Fruit fly (Drosophila melanogaster) whole organism, wandering third instar larva: ENCODE data around the gene tal-3A.

Experiments
- Abd-B ChIP-seq: fragments of >200 bp; optimal IDR thresholded peaks from 2 replicates; lab custom pipeline; 2017; ENCODE audit warnings: missing biosample characterization, missing genetic modification characterization
- CG32264 ChIP-seq: fragments of 200-800 bp; sonication (Bioruptor generic); optimal IDR thresholded peaks from 2 replicates; lab custom pipeline; 2016; ENCODE audit warnings: missing biosample characterization, missing genetic modification characterization
- CG9705 ChIP-seq: fragments of 200-800 bp; sonication (Bioruptor generic); optimal IDR thresholded peaks from 2 replicates; lab custom pipeline; 2018; ENCODE audit warnings: missing biosample characterization, mild to moderate bottlenecking, missing genetic modification characterization
- Dfd ChIP-seq: fragments of >200 bp; optimal IDR thresholded peaks from 2 replicates; lab custom pipeline; 2017; ENCODE audit warnings: missing biosample characterization, missing genetic modification characterization
- Dif ChIP-seq: fragments of 200-275, 200-300 bp; sonication (Bioruptor generic); optimal IDR thresholded peaks from 2 replicates; lab custom pipeline; 2018; ENCODE audit warnings: missing biosample characterization, missing genetic modification characterization; ENCODE audit not compliant: partially characterized antibody
- HLH106 ChIP-seq: fragments of 200-800 bp; optimal IDR thresholded peaks from 3 replicates; lab custom pipeline; 2019; ENCODE audit warnings: missing biosample characterization, mild to moderate bottlenecking, missing genetic modification characterization, moderate library complexity
- Hnf4 ChIP-seq: fragments of 200-800 bp; sonication (Bioruptor generic); optimal IDR thresholded peaks from 2 replicates; lab custom pipeline; 2016; ENCODE audit warnings: missing biosample characterization, mild to moderate bottlenecking, missing genetic modification characterization
- Hr78 ChIP-seq: fragments of >200 bp; optimal IDR thresholded peaks from 2 replicates; lab custom pipeline; 2017; ENCODE audit warnings: missing biosample characterization, missing genetic modification characterization
- Hr83 ChIP-seq: fragments of 200-300 bp; sonication (Bioruptor generic); optimal IDR thresholded peaks from 2 replicates; lab custom pipeline; 2016; ENCODE audit warnings: missing biosample characterization, mild to moderate bottlenecking, missing genetic modification characterization, moderate library complexity; ENCODE audit not compliant: poor library complexity, severe bottlenecking
- Jra ChIP-seq: sonication (Bioruptor generic); optimal IDR thresholded peaks from 2 replicates; lab custom pipeline; 2016; ENCODE audit warnings: missing biosample characterization, missing genetic modification characterization
- Mio ChIP-seq: sonication (Bioruptor generic); optimal IDR thresholded peaks from 2 replicates; lab custom pipeline; 2016; ENCODE audit warnings: missing biosample characterization, missing genetic modification characterization
- Myc ChIP-seq: fragments of >200 bp; optimal IDR thresholded peaks from 2 replicates; lab custom pipeline; 2017
- Rel ChIP-seq, 2 experiments: fragments of 200-800 bp; sonication (Bioruptor generic) in 1 of 2; optimal IDR thresholded peaks; 2 replicates in 1 of 2; 3 replicates in 1 of 2; lab custom pipeline; 2016 to 2019; ENCODE audit warnings: mild to moderate bottlenecking in 2 of 2, missing biosample characterization in 2 of 2, missing genetic modification characterization in 2 of 2, moderate library complexity in 1 of 2
- Vsx2 ChIP-seq: fragments of 200-300, 225-300 bp; sonication (Bioruptor generic); optimal IDR thresholded peaks from 2 replicates; lab custom pipeline; 2018; ENCODE audit warnings: missing biosample characterization, missing genetic modification characterization; ENCODE audit not compliant: partially characterized antibody
- br ChIP-seq: fragments of 200-800 bp; sonication (Bioruptor generic); optimal IDR thresholded peaks from 2 replicates; lab custom pipeline; 2016; ENCODE audit warnings: missing biosample characterization, missing genetic modification characterization
- brk ChIP-seq: fragments of 200-800 bp; sonication (Bioruptor generic); optimal IDR thresholded peaks from 2 replicates; lab custom pipeline; 2016; ENCODE audit warnings: missing biosample characterization, mild to moderate bottlenecking, missing genetic modification characterization
- dl ChIP-seq, 2 experiments: fragments of 175-275, 200-275 bp in 1 of 2; fragments of 200-275 bp in 1 of 2; sonication (Bioruptor generic); optimal IDR thresholded peaks; lab custom pipeline; 2018; ENCODE audit warnings: mild to moderate bottlenecking in 2 of 2, missing biosample characterization in 2 of 2, missing genetic modification characterization in 2 of 2, moderate library complexity in 2 of 2; ENCODE audit not compliant: partially characterized antibody in 2 of 2, insufficient read depth in 1 of 2
- dmrt93B ChIP-seq: fragments of 200-800 bp; sonication (Bioruptor generic); optimal IDR thresholded peaks from 2 replicates; lab custom pipeline; 2018; ENCODE audit warnings: missing biosample characterization, mild to moderate bottlenecking, missing genetic modification characterization
- dsf ChIP-seq: sonication (Bioruptor generic); optimal IDR thresholded peaks from 2 replicates; lab custom pipeline; 2016; ENCODE audit warnings: missing biosample characterization, missing genetic modification characterization, borderline replicate concordance
- ey ChIP-seq: fragments of 200-800 bp; sonication (Bioruptor generic); optimal IDR thresholded peaks from 2 replicates; lab custom pipeline; 2016; ENCODE audit warnings: missing biosample characterization, missing genetic modification characterization
- foxo ChIP-seq, 2 experiments: fragments of 200-800 bp; sonication (Bioruptor generic); optimal IDR thresholded peaks; 2 replicates in 1 of 2; 3 replicates in 1 of 2; lab custom pipeline; 2016 to 2017; ENCODE audit warnings: missing biosample characterization in 2 of 2, missing genetic modification characterization in 2 of 2
- fru ChIP-seq: fragments of 200-800 bp; sonication (Bioruptor generic); optimal IDR thresholded peaks from 3 replicates; lab custom pipeline; 2016; ENCODE audit warnings: missing biosample characterization, mild to moderate bottlenecking, missing genetic modification characterization
- h ChIP-seq: fragments of 200-800 bp; sonication (Bioruptor generic); optimal IDR thresholded peaks from 3 replicates; lab custom pipeline; 2016; ENCODE audit warnings: missing biosample characterization, mild to moderate bottlenecking, missing genetic modification characterization
- jim ChIP-seq: fragments of 175-275, 200-325 bp; sonication (Bioruptor generic); optimal IDR thresholded peaks from 2 replicates; lab custom pipeline; 2016; ENCODE audit warnings: missing biosample characterization, mild to moderate bottlenecking, missing genetic modification characterization
- lola ChIP-seq: fragments of >200 bp; optimal IDR thresholded peaks from 2 replicates; lab custom pipeline; 2017; ENCODE audit warnings: missing biosample characterization, missing genetic modification characterization
- pan ChIP-seq: fragments of >200 bp; optimal IDR thresholded peaks from 2 replicates; lab custom pipeline; 2017
- psq ChIP-seq: fragments of 200-800 bp; sonication (Bioruptor generic); optimal IDR thresholded peaks from 3 replicates; lab custom pipeline; 2017; ENCODE audit warnings: missing biosample characterization, mild to moderate bottlenecking, missing genetic modification characterization, moderate library complexity
- rgr ChIP-seq: fragments of 200-800 bp; sonication (Bioruptor generic); optimal IDR thresholded peaks from 3 replicates; lab custom pipeline; 2016; ENCODE audit warnings: missing biosample characterization, mild to moderate bottlenecking, missing genetic modification characterization

tal-3A gene

DNA sequence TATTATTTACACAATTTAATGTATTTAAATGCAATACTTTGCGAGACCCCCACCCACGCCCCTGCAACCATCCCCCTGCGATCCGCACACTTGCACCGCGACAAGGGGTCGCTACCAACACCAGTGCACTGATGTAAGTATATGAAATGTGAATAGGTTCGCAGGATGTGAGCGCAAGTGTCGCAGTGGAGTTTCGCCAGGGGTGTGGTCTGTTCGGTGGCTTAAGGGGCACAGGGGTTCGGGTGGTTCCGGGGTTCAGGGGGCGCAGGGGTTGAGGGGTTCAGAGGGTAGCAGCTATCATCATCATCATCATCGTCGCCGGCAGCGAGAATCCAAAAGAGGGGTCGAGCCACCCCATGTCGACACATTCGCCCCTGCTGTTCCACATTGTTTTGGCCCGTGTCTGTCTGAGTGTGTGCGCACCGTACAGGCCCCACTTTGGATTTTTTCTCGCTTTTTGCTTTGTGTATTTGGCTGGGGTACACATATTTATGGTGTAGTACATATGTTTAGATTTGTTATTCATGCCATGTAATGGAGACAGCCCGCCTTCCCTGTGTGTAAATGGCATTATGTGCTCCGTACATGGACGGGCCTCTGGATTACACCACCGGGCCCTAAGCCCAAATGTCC, 7.8 kb upstream of the tal-3A start:
- TF ChIP-seq dsf (GFP tag; lab: Kevin White, UChicago) (no peak), br (GFP tag; lab: Kevin White, UChicago) (no peak), Hr78 (GFP tag; lab: Kevin White, UChicago) (no peak), CG32264 (GFP tag; lab: Kevin White, UChicago) (no peak), Hr83 (no peak), lola (GFP tag; lab: Kevin White, UChicago) (no peak), dmrt93B (no peak), CG9705 (no peak), dl (GFP tag; optimal IDR thresholded peaks at IDR 0.05; lab: Kevin White, UChicago; ENCODE audit: insufficient read depth in 1 of 2, partially characterized antibody in 2 of 2) (no peak), Rel (GFP tag; optimal IDR thresholded peaks at IDR 0.05; lab: Kevin White, UChicago) (no peak), Rel (tag; optimal IDR thresholded peaks at IDR 0.05; lab: Kevin White, UChicago) (no peak), brk (GFP tag; lab: Kevin White, UChicago) (no peak), rgr (no peak), Vsx2 (no peak), Myc (lab: Kevin White, UChicago) (no peak), Hnf4 (no peak), Dif (GFP tag; lab: Kevin White, UChicago) (no peak), jim (no peak), ey (GFP tag; lab: Kevin White, UChicago) (no peak), Abd-B (GFP tag; lab: Kevin White, UChicago) (no peak)

DNA sequence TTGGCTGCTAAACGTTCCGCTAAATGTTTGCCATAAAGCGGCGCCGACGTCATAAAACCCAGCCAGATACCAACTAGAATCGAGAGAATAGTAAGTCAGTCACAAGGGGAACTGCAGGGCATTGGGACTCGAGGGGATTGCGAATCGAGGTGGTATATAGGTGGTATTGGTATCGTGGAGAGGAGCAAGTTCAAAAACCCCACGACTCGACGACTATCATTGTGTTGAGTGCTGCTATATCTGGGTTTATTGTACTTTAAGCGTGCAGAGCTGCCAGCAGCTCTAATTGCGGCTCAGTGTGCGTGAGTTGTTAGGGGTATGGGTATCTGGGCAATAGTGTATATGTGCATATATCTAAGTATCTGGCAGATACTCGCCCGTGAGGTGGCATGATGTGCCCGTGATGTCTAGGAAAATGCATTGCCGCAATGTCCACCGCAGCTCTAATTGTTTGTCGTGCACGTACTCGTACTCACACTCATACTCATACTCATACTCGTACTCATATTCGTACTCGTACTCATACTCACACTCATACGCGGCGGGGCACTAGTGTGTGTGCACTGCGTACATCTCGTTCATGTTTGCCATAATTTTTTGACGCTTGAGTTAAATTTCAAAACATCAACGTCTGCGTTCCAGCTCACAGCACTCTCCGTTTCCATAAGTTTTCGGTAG, 6.7 kb upstream of the tal-3A start:
- no peak for TF ChIP-seq rgr
- TF ChIP-seq psq (GFP tag; lab: Kevin White, UChicago): no peak
- TF ChIP-seq Jra: no peak
- no peak for TF ChIP-seq h (GFP tag; lab: Kevin White, UChicago)
- TF ChIP-seq Dfd (GFP tag; lab: Kevin White, UChicago): no peak
- no peak for TF ChIP-seq CG32264 (GFP tag; lab: Kevin White, UChicago)
- TF ChIP-seq Mio: no peak
- no peak for TF ChIP-seq dsf (GFP tag; lab: Kevin White, UChicago)
- no peak for TF ChIP-seq Hr78 (GFP tag; lab: Kevin White, UChicago)
- TF ChIP-seq Abd-B (GFP tag; lab: Kevin White, UChicago): no peak
- TF ChIP-seq pan (lab: Kevin White, UChicago): no peak
- TF ChIP-seq jim: no peak
- no peak for TF ChIP-seq CG9705
- no peak for TF ChIP-seq brk (GFP tag; lab: Kevin White, UChicago)
- TF ChIP-seq HLH106 (tag; lab: Kevin White, UChicago): no peak

DNA sequence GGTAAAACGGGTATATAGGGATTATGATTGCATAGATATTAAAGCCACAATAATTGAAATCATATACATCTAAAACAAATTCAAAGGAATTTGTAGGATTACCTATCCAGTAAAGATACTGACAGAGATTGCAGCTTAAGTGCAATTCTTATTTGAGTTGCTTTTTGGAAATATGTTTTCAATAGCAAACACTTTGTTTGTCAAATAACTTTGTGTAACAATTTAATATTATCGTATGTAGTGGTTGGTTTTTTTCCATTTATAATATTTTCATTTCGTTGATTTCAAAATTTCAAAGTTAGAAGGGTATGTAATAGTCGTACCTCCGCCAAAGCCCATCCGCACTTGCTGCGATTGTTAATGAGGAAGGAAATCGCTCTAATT, 6.2 kb upstream of the tal-3A start:
- TF ChIP-seq foxo (GFP tag; optimal IDR thresholded peaks at IDR 0.05; lab: Kevin White, UChicago): peak in 1 of 2 experiments; percentile 2
- peak; percentile 13 for TF ChIP-seq fru
- TF ChIP-seq brk (GFP tag; lab: Kevin White, UChicago): no peak
- TF ChIP-seq HLH106 (tag; lab: Kevin White, UChicago): no peak

DNA sequence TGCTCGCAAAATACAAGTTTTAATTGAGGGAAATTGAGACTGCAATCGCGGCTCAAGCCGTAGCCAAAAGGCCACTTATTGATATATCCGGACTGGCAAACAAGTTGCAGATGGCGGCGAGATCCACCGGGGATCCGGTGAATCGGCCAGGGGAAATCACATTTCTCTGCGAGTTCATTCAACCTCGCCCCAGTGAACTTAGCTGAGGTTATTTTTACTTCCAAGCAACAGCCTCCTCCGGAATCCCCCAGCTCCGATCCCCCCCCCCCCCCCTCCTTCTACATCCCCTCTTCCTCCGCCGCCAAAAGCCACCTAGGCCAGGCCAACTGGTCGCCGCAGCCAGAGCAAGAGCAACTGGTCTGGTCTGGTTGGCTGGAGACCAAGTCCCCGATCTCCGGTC, 5.6 kb upstream of the tal-3A start:
- TF ChIP-seq Rel (GFP tag; optimal IDR thresholded peaks at IDR 0.05; lab: Kevin White, UChicago) (no peak), Rel (tag; optimal IDR thresholded peaks at IDR 0.05; lab: Kevin White, UChicago) (peak; percentile 60), psq (GFP tag; lab: Kevin White, UChicago) (no peak)

DNA sequence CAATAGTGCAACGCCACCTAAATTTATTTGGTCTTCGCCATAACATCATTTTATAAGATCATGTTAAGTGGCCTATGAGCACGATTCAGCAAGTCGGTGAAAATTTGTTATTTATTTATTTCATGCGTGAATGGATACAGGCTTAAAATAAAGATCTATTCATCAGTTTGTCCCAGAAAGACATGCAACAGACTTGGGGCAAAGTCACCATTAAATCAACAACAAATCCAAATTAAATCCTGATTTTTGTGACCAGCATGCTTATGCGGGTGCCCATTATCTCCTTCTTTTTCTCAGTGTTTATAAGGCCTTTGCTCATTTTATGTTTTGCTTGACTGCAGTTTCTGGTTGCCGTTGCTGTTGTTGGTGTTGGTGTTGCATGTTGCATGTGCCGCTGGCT, 5.0 kb upstream of the tal-3A start:
- TF ChIP-seq psq (GFP tag; lab: Kevin White, UChicago): no peak
- TF ChIP-seq foxo (GFP tag; optimal IDR thresholded peaks at IDR 0.05; lab: Kevin White, UChicago): peak in 1 of 2 experiments; percentile 7
- no peak for TF ChIP-seq Dfd (GFP tag; lab: Kevin White, UChicago)
- TF ChIP-seq jim: no peak
